Fruit fly (Drosophila melanogaster) whole organism: ENCODE measurements around the gene Fife.

Experiments
- CG8478 ChIP-seq: fragments of >200 bp; optimal IDR thresholded peaks from 2 replicates; lab custom pipeline; 2018; ENCODE audit warnings: inconsistent platforms
- Dll ChIP-seq: fragments of >200 bp; optimal IDR thresholded peaks from 2 replicates; lab custom pipeline; 2017
- EcR ChIP-seq, 2 experiments: fragments of >200 bp; optimal IDR thresholded peaks; 2 replicates each; lab custom pipeline; 2017; ENCODE audit warnings: missing biosample characterization in 2 of 2, missing genetic modification characterization in 2 of 2, missing genetic modification reagents in 2 of 2
- pan ChIP-seq: fragments of >200 bp; optimal IDR thresholded peaks from 2 replicates; lab custom pipeline; 2017
- psq ChIP-seq: fragments of >200 bp; optimal IDR thresholded peaks from 2 replicates; lab custom pipeline; 2017
- usp ChIP-seq: fragments of >200 bp; optimal IDR thresholded peaks from 2 replicates; lab custom pipeline; 2017; ENCODE audit warnings: missing biosample characterization, missing genetic modification characterization, mixed read lengths

The Fife gene

dm6 chr3L:2702474-2702873 is 9.0 kb downstream of the Fife start:
- no peak for TF ChIP-seq Dll (lab: Kevin White, UChicago)
- TF ChIP-seq psq (lab: Kevin White, UChicago), result no peak
- TF ChIP-seq usp (GFP tag; lab: Kevin White, UChicago), result no peak
- no peak for TF ChIP-seq pan (lab: Kevin White, UChicago)
- TF ChIP-seq EcR (GFP tag; optimal IDR thresholded peaks at IDR 0.05; lab: Kevin White, UChicago), result no peak
- TF ChIP-seq CG8478 (lab: Kevin White, UChicago), result no peak

- TF ChIP-seq pan (lab: Kevin White, UChicago), result no peak
- TF ChIP-seq CG8478 (lab: Kevin White, UChicago), result no peak
- no peak for TF ChIP-seq Dll (lab: Kevin White, UChicago)
- no peak for TF ChIP-seq usp (GFP tag; lab: Kevin White, UChicago)
- TF ChIP-seq EcR (GFP tag; optimal IDR thresholded peaks at IDR 0.05; lab: Kevin White, UChicago), result no peak
- no peak for TF ChIP-seq psq (lab: Kevin White, UChicago)
Observed at dm6 chr3L:2661322-2661721, 50.2 kb downstream of the Fife start, which contains the start of gene CG33234. CG33234 (plus strand) TSS chr3L:2661622.

dm6 chr3L:2659339-2659738 is 52.2 kb downstream of the Fife start, which contains the start of gene CG33233:
CG33233 (plus strand) TSS chr3L:2659639.
- TF ChIP-seq pan (lab: Kevin White, UChicago) (no peak), CG8478 (lab: Kevin White, UChicago) (no peak), EcR (GFP tag; optimal IDR thresholded peaks at IDR 0.05; lab: Kevin White, UChicago) (no peak), psq (lab: Kevin White, UChicago) (no peak), Dll (lab: Kevin White, UChicago) (no peak), usp (GFP tag; lab: Kevin White, UChicago) (no peak)

dm6 chr3L:2651800-2652199 is 59.7 kb downstream of the Fife start, which contains the start of the genes ProRS-m, CG42304 and Snup:
ProRS-m (minus strand) TSS chr3L:2651850.
CG42304 (plus strand) TSS chr3L:2652088.
Snup (plus strand) TSS chr3L:2652088.
- TF ChIP-seq Dll (lab: Kevin White, UChicago) (no peak), pan (lab: Kevin White, UChicago) (no peak), usp (GFP tag; lab: Kevin White, UChicago) (no peak), psq (lab: Kevin White, UChicago) (no peak), EcR (GFP tag; optimal IDR thresholded peaks at IDR 0.05; lab: Kevin White, UChicago) (no peak), CG8478 (lab: Kevin White, UChicago) (no peak)

dm6 chr3L:2647523-2648378 is 63.7 kb downstream of the Fife start, which contains the start of gene CG1246:
CG1246 (plus strand) TSS chr3L:2648048.
- TF ChIP-seq CG8478 (lab: Kevin White, UChicago), result no peak
- TF ChIP-seq psq (lab: Kevin White, UChicago), result no peak
- no peak for TF ChIP-seq EcR (GFP tag; optimal IDR thresholded peaks at IDR 0.05; lab: Kevin White, UChicago)
- no peak for TF ChIP-seq pan (lab: Kevin White, UChicago)
- no peak for TF ChIP-seq Dll (lab: Kevin White, UChicago)
- no peak for TF ChIP-seq usp (GFP tag; lab: Kevin White, UChicago)

- TF ChIP-seq usp (GFP tag; lab: Kevin White, UChicago), result no peak
- TF ChIP-seq psq (lab: Kevin White, UChicago), result no peak
- TF ChIP-seq Dll (lab: Kevin White, UChicago), result no peak
Observed at dm6 chr3L:2645068-2645467, 66.4 kb downstream of the Fife start, which contains the start of gene CG1143. CG1143 (plus strand) TSS chr3L:2645368.

- no peak for TF ChIP-seq EcR (GFP tag; optimal IDR thresholded peaks at IDR 0.05; lab: Kevin White, UChicago)
- no peak for TF ChIP-seq psq (lab: Kevin White, UChicago)
- no peak for TF ChIP-seq pan (lab: Kevin White, UChicago)
- no peak for TF ChIP-seq usp (GFP tag; lab: Kevin White, UChicago)
Observed at dm6 chr3L:2643324-2643723, 68.2 kb downstream of the Fife start, which contains the start of gene CG14949. CG14949 (minus strand) TSS chr3L:2643424.

- TF ChIP-seq CG8478 (lab: Kevin White, UChicago), result no peak
- TF ChIP-seq usp (GFP tag; lab: Kevin White, UChicago), result no peak
- no peak for TF ChIP-seq psq (lab: Kevin White, UChicago)
- no peak for TF ChIP-seq pan (lab: Kevin White, UChicago)
- no peak for TF ChIP-seq EcR (GFP tag; optimal IDR thresholded peaks at IDR 0.05; lab: Kevin White, UChicago)
- no peak for TF ChIP-seq Dll (lab: Kevin White, UChicago)
Observed at dm6 chr3L:2636023-2636968, 75.2 kb downstream of the Fife start.

- TF ChIP-seq Dll (lab: Kevin White, UChicago) (peak; percentile 55), CG8478 (lab: Kevin White, UChicago) (no peak)
Observed at dm6 chr3L:2634929-2635799, 76.3 kb downstream of the Fife start.

- TF ChIP-seq EcR (GFP tag; optimal IDR thresholded peaks at IDR 0.05; lab: Kevin White, UChicago) (no peak), psq (lab: Kevin White, UChicago) (peak; percentile 67), Dll (lab: Kevin White, UChicago) (peak; percentile 63)
Observed at dm6 chr3L:2632763-2633100, 78.8 kb downstream of the Fife start.
